Worm (Caenorhabditis elegans) whole organism, L3 larva: ENCODE data around the gene F26D11.13.
A peak's percentile ranks its signal among the peaks of the same experiment; 100 is the strongest.

Source experiments
- ceh-9 ChIP-seq: sonication (generic microtip); optimal IDR thresholded peaks from 2 replicates; lab custom pipeline; 2018; ENCODE audit warnings: missing biosample characterization, missing genetic modification characterization
- elt-2 ChIP-seq: sonication (generic microtip); optimal IDR thresholded peaks from 2 replicates; lab custom pipeline; 2016; ENCODE audit warnings: missing genetic modification reagents, mild to moderate bottlenecking, missing genetic modification characterization, missing compliant biosample characterization
- fkh-2 ChIP-seq: fragments of 150-350 bp; optimal IDR thresholded peaks from 2 replicates; lab custom pipeline; 2014; ENCODE audit warnings: missing biosample characterization, missing genetic modification reagents, missing genetic modification characterization
- fos-1 ChIP-seq: fragments of 150-350 bp; optimal IDR thresholded peaks from 2 replicates; lab custom pipeline; 2014; ENCODE audit warnings: missing biosample characterization, missing genetic modification characterization
- jun-1 ChIP-seq: fragments of 150-350 bp; optimal IDR thresholded peaks from 2 replicates; lab custom pipeline; 2014; ENCODE audit warnings: missing biosample characterization, missing genetic modification reagents, missing genetic modification characterization
- nfya-1 ChIP-seq: sonication (generic microtip); optimal IDR thresholded peaks from 2 replicates; lab custom pipeline; 2017; ENCODE audit warnings: missing genetic modification characterization, mild to moderate bottlenecking, missing compliant biosample characterization, antibody characterized with exemption, moderate library complexity; ENCODE audit not compliant: insufficient read depth
- nhr-12 ChIP-seq: fragments of 150-350 bp; optimal IDR thresholded peaks from 2 replicates; lab custom pipeline; 2014; ENCODE audit warnings: missing biosample characterization, missing genetic modification characterization
- nhr-237 ChIP-seq: fragments of 150-350 bp; optimal IDR thresholded peaks from 2 replicates; lab custom pipeline; 2014; ENCODE audit warnings: missing biosample characterization, missing genetic modification characterization
- nhr-76 ChIP-seq: fragments of 150-350 bp; sonication (generic microtip); optimal IDR thresholded peaks from 5 replicates; lab custom pipeline; 2014; ENCODE audit warnings: missing biosample characterization, missing genetic modification characterization
- unc-39 ChIP-seq: sonication (generic microtip); optimal IDR thresholded peaks from 4 replicates; lab custom pipeline; 2017; ENCODE audit warnings: missing biosample characterization, missing genetic modification characterization
- zag-1 ChIP-seq: fragments of 150-350 bp; optimal IDR thresholded peaks from 2 replicates; lab custom pipeline; 2014; ENCODE audit warnings: missing biosample characterization, missing genetic modification characterization

DNA sequence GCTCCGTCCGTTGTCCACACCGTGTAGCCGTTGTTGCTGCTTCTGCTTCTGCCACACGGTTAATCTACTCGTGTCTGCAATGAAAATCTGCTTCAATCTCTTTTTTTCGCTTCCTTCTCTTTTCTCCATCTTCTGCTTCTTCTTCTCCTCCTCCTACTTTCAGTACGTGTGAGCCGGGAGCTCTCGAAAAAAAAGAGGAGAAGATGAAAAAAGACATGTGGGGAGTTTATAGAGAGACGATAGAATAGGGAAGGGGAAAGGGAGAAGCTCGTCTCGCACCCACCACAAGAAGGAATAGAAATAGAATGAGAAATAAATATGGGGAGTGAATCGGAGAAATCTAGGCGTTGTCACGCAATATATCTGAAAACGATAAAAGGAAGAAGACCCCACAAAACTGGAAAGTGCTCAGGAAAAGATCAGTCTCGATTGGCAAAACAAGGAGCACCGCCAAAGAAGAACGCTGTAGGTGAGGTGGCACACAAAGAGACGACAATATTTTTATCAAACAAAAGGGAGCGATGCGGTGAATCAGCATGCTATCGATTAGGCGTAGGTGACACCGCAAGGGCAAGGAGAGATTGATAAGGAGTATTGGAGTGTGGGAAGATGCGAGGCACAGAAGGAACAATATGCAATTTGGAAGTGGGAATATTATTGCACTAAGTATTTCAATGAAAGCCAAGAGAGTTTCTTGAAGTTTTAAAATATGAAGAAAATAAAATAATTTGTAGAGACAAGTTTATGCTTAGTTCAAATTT, 23.4 kb upstream of the F26D11.13 start, which contains the start of gene let-413:
- peak; percentile 62 for TF ChIP-seq elt-2
- no peak for TF ChIP-seq nhr-76 (tag; lab: Kevin White, UChicago)
- no peak for TF ChIP-seq jun-1
- no peak for TF ChIP-seq unc-39 (tag; lab: Kevin White, UChicago)
- TF ChIP-seq ceh-9: no peak
- TF ChIP-seq nhr-12 (tag; lab: Kevin White, UChicago): no peak
- TF ChIP-seq fkh-2: no peak
- no peak for TF ChIP-seq fos-1
- no peak for TF ChIP-seq zag-1
- TF ChIP-seq nhr-237 (tag; lab: Kevin White, UChicago): no peak
- TF ChIP-seq nfya-1 (tag; lab: Kevin White, UChicago): peak; percentile 25
